Worm (Caenorhabditis elegans) whole organism, young adult: ENCODE measurements around the gene srx-77.

ENCODE experiments used
- B0261.1 ChIP-seq: sonication (generic microtip); optimal IDR thresholded peaks from 2 replicates; lab custom pipeline; 2016; ENCODE audit warnings: mild to moderate bottlenecking, missing genetic modification characterization, moderate library complexity, missing compliant biosample characterization
- B0336.3 ChIP-seq: fragments of 200-800 bp; sonication (Bioruptor generic); IDR thresholded peaks from 2 replicates; pipeline ENCODE4 v1.3.6; 2022; ENCODE audit warnings: missing genetic modification characterization, missing compliant biosample characterization
- C17E4.6 ChIP-seq: fragments of 200-800 bp; sonication (Bioruptor generic); IDR thresholded peaks from 2 replicates; pipeline ENCODE4 v1.3.6; 2022; ENCODE audit warnings: missing genetic modification reagents, missing genetic modification characterization, missing compliant biosample characterization
- F52B5.7 ChIP-seq: sonication (generic microtip); optimal IDR thresholded peaks from 2 replicates; lab custom pipeline; 2016; ENCODE audit warnings: mild to moderate bottlenecking, missing genetic modification characterization, missing compliant biosample characterization
- T07F8.4 ChIP-seq: sonication (generic microtip); optimal IDR thresholded peaks from 2 replicates; lab custom pipeline; 2016; ENCODE audit warnings: mild to moderate bottlenecking, missing genetic modification characterization, moderate library complexity, missing compliant biosample characterization
- Y95B8A.8 ChIP-seq: fragments of 200-800 bp; sonication (Bioruptor generic); IDR thresholded peaks from 2 replicates; pipeline ENCODE4 v1.3.6; 2022; ENCODE audit warnings: missing genetic modification reagents, missing genetic modification characterization, missing compliant biosample characterization
- ama-1 ChIP-seq, 3 experiments: fragments of 150-350 bp in 1 of 3; sonication (generic microtip) in 2 of 3; optimal IDR thresholded peaks; 2 replicates each; lab custom pipeline; 2014 to 2018; ENCODE audit warnings: missing biosample characterization in 2 of 3, missing genetic modification characterization in 2 of 3, missing genetic modification reagents in 2 of 3
- aptf-3 ChIP-seq: fragments of 200-800 bp; sonication (Bioruptor generic); IDR thresholded peaks from 2 replicates; pipeline ENCODE4 v1.3.6; 2022; ENCODE audit warnings: missing genetic modification characterization, missing compliant biosample characterization
- attf-6 ChIP-seq: fragments of 200-800 bp; sonication (Bioruptor generic); IDR thresholded peaks from 2 replicates; pipeline ENCODE4 v1.3.6; 2022; ENCODE audit warnings: missing genetic modification reagents, missing genetic modification characterization, missing compliant biosample characterization
- ccch-3 ChIP-seq: fragments of 200-800 bp; sonication (Bioruptor generic); optimal IDR thresholded peaks from 2 replicates; lab custom pipeline; 2018; ENCODE audit warnings: mild to moderate bottlenecking, missing genetic modification characterization, missing compliant biosample characterization
- cebp-1 ChIP-seq, 2 experiments: fragments of 200-800 bp in 1 of 2; sonication (Bioruptor generic) in 1 of 2; sonication (generic microtip) in 1 of 2; IDR thresholded peaks in 1 of 2; optimal IDR thresholded peaks in 1 of 2; 2 replicates each; pipeline versions ENCODE4 v1.3.6 to Lab custom; 2017 to 2022; ENCODE audit warnings: missing compliant biosample characterization in 2 of 2, missing genetic modification characterization in 2 of 2, mild to moderate bottlenecking in 1 of 2, missing genetic modification reagents in 1 of 2, moderate library complexity in 1 of 2
- ceh-27 ChIP-seq: fragments of 200-800 bp; sonication (Bioruptor generic); optimal IDR thresholded peaks from 2 replicates; lab custom pipeline; 2018; ENCODE audit warnings: mild to moderate bottlenecking, missing genetic modification characterization, moderate library complexity, missing compliant biosample characterization
- chd-7 ChIP-seq: sonication (generic microtip); optimal IDR thresholded peaks from 2 replicates; lab custom pipeline; 2016; ENCODE audit warnings: mild to moderate bottlenecking, missing genetic modification characterization, moderate library complexity, missing compliant biosample characterization
- dpff-1 ChIP-seq: sonication (generic microtip); optimal IDR thresholded peaks from 2 replicates; lab custom pipeline; 2017; ENCODE audit warnings: mild to moderate bottlenecking, missing genetic modification characterization, missing compliant biosample characterization
- egrh-3 ChIP-seq: fragments of 200-800 bp; sonication (Bioruptor generic); IDR thresholded peaks from 2 replicates; pipeline ENCODE4 v1.3.6; 2022; ENCODE audit warnings: missing genetic modification reagents, missing genetic modification characterization, missing compliant biosample characterization
- fkh-3 ChIP-seq: sonication (generic microtip); optimal IDR thresholded peaks from 2 replicates; lab custom pipeline; 2016; ENCODE audit warnings: mild to moderate bottlenecking, missing genetic modification characterization, missing compliant biosample characterization
- hlh-12 ChIP-seq: sonication (generic microtip); optimal IDR thresholded peaks from 2 replicates; lab custom pipeline; 2016; ENCODE audit warnings: missing genetic modification characterization, missing compliant biosample characterization
- lag-1 ChIP-seq: fragments of 200-800 bp; sonication (Bioruptor generic); IDR thresholded peaks from 2 replicates; pipeline ENCODE4 v1.3.6; 2022; ENCODE audit warnings: missing genetic modification reagents, missing genetic modification characterization, missing compliant biosample characterization
- let-526 ChIP-seq: fragments of 200-800 bp; sonication (Bioruptor generic); IDR thresholded peaks from 2 replicates; pipeline ENCODE4 v1.3.6; 2022; ENCODE audit warnings: missing genetic modification reagents, missing genetic modification characterization, missing compliant biosample characterization
- lin-40 ChIP-seq: sonication (generic microtip); optimal IDR thresholded peaks from 2 replicates; lab custom pipeline; 2016; ENCODE audit warnings: missing genetic modification characterization, mild to moderate bottlenecking, missing compliant biosample characterization, missing genotype, missing genetic modification reagents
- lsl-1 ChIP-seq: fragments of 200-800 bp; sonication (Bioruptor generic); optimal IDR thresholded peaks from 2 replicates; lab custom pipeline; 2018; ENCODE audit warnings: mild to moderate bottlenecking, missing genetic modification characterization, moderate library complexity, missing compliant biosample characterization
- lsy-27 ChIP-seq: sonication (generic microtip); optimal IDR thresholded peaks from 2 replicates; lab custom pipeline; 2017; ENCODE audit warnings: missing genetic modification characterization, mild to moderate bottlenecking, missing compliant biosample characterization, antibody characterized with exemption, missing genotype, borderline replicate concordance; ENCODE audit not compliant: insufficient read depth
- mel-28 ChIP-seq: sonication (generic microtip); optimal IDR thresholded peaks from 2 replicates; lab custom pipeline; 2016; ENCODE audit warnings: borderline replicate concordance, mild to moderate bottlenecking, missing genetic modification characterization, missing compliant biosample characterization
- mxl-1 ChIP-seq: sonication (generic microtip); optimal IDR thresholded peaks from 2 replicates; lab custom pipeline; 2016; ENCODE audit warnings: missing genetic modification characterization, missing compliant biosample characterization
- nfya-1 ChIP-seq: sonication (generic microtip); optimal IDR thresholded peaks from 2 replicates; lab custom pipeline; 2017; ENCODE audit warnings: antibody characterized with exemption, missing compliant biosample characterization, missing genetic modification characterization, borderline replicate concordance; ENCODE audit not compliant: insufficient read depth
- nfya-2 ChIP-seq: fragments of 200-800 bp; sonication (Bioruptor generic); IDR thresholded peaks from 2 replicates; pipeline ENCODE4 v1.3.6; 2022; ENCODE audit warnings: missing genetic modification reagents, missing genetic modification characterization, missing compliant biosample characterization
- nfyb-1 ChIP-seq: fragments of 200-800 bp; sonication (Bioruptor generic); IDR thresholded peaks from 2 replicates; pipeline ENCODE4 v1.3.6; 2022; ENCODE audit warnings: missing genetic modification reagents, missing genetic modification characterization, missing compliant biosample characterization
- nhr-120 ChIP-seq: fragments of 200-800 bp; sonication (Bioruptor generic); IDR thresholded peaks from 2 replicates; pipeline ENCODE4 v1.3.6; 2022; ENCODE audit warnings: missing genetic modification characterization, missing compliant biosample characterization
- nhr-179 ChIP-seq: sonication (generic microtip); optimal IDR thresholded peaks from 2 replicates; lab custom pipeline; 2016; ENCODE audit warnings: mild to moderate bottlenecking, missing genetic modification characterization, missing compliant biosample characterization
- nhr-27 ChIP-seq: fragments of 200-800 bp; sonication (Bioruptor generic); optimal IDR thresholded peaks from 2 replicates; lab custom pipeline; 2018; ENCODE audit warnings: mild to moderate bottlenecking, missing genetic modification characterization, moderate library complexity, missing compliant biosample characterization
- nhr-80 ChIP-seq: sonication (generic microtip); optimal IDR thresholded peaks from 2 replicates; lab custom pipeline; 2016; ENCODE audit warnings: missing genetic modification characterization, missing compliant biosample characterization
- nhr-90 ChIP-seq: sonication (generic microtip); optimal IDR thresholded peaks from 2 replicates; lab custom pipeline; 2016; ENCODE audit warnings: missing genotype, mild to moderate bottlenecking, missing genetic modification characterization, missing compliant biosample characterization
- pha-4 ChIP-seq: fragments of 150-350 bp; sonication (generic microtip); optimal IDR thresholded peaks from 2 replicates; lab custom pipeline; 2014; ENCODE audit warnings: missing biosample characterization, missing genetic modification reagents, missing genetic modification characterization
- sdz-38 ChIP-seq: sonication (generic microtip); optimal IDR thresholded peaks from 2 replicates; lab custom pipeline; 2016; ENCODE audit warnings: missing genotype, missing genetic modification characterization, missing compliant biosample characterization
- snpc-1.1 ChIP-seq: sonication (generic microtip); optimal IDR thresholded peaks from 2 replicates; lab custom pipeline; 2017; ENCODE audit warnings: missing genetic modification characterization, mild to moderate bottlenecking, missing compliant biosample characterization, antibody characterized with exemption, moderate library complexity, missing genotype, missing genetic modification reagents; ENCODE audit not compliant: insufficient read depth
- snpc-3.4 ChIP-seq: sonication (generic microtip); optimal IDR thresholded peaks from 2 replicates; lab custom pipeline; 2017; ENCODE audit warnings: missing genetic modification characterization, mild to moderate bottlenecking, missing compliant biosample characterization, antibody characterized with exemption, moderate library complexity, missing genotype, missing genetic modification reagents
- tbp1 ChIP-seq: fragments of 200-800 bp; sonication (Bioruptor generic); optimal IDR thresholded peaks from 2 replicates; lab custom pipeline; 2018; ENCODE audit warnings: mild to moderate bottlenecking, missing genetic modification characterization, missing compliant biosample characterization
- zfh-2 ChIP-seq: fragments of 200-800 bp; sonication (Bioruptor generic); conservative IDR thresholded peaks from 2 replicates; pipeline ENCODE4 v1.3.6; 2022; ENCODE audit warnings: missing genetic modification reagents, missing genetic modification characterization, missing compliant biosample characterization
- ztf-6 ChIP-seq: fragments of 200-800 bp; sonication (Bioruptor generic); IDR thresholded peaks from 2 replicates; pipeline ENCODE4 v1.3.6; 2022; ENCODE audit warnings: missing genetic modification reagents, missing genetic modification characterization, missing compliant biosample characterization

Gene srx-77

DNA sequence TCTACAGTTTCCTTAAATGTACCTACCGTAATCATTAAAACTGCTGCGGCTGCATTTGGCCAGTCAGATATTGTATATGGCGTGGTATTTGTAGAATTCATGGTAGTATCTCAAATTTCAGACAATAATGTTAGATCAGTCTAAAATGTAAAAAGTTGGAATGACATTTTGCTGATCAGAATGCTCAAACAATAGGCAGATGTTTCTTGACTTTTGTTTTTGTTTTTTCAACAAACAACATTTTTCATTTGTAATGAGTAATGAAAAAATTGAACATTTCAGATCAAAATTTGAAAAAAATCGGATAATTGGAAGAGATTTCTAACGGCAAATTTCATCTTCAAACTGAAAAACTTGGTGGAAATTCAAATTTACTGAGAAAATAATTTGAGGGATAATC, at the start of gene srx-77:
Gene srx-77, minus strand, starts transcription at position 101 of the 400 bp plus-strand sequence.
- no peak for TF ChIP-seq lag-1 (GFP tag; lab: Robert Waterston, UW)
- no peak for TF ChIP-seq nhr-80 (tag; lab: Kevin White, UChicago)
- no peak for TF ChIP-seq zfh-2 (GFP tag; lab: Robert Waterston, UW)
- no peak for TF ChIP-seq ceh-27 (GFP tag; lab: Kevin White, UChicago)
- TF ChIP-seq nfya-1 (tag; lab: Kevin White, UChicago): no peak
- no peak for TF ChIP-seq ccch-3 (GFP tag; lab: Kevin White, UChicago)
- no peak for TF ChIP-seq Y95B8A.8 (GFP tag; lab: Robert Waterston, UW)
- no peak for TF ChIP-seq aptf-3 (GFP tag; lab: Robert Waterston, UW)
- TF ChIP-seq B0336.3: no peak
- TF ChIP-seq pha-4 (tag; lab: Kevin White, UChicago): no peak
- no peak for TF ChIP-seq T07F8.4

DNA sequence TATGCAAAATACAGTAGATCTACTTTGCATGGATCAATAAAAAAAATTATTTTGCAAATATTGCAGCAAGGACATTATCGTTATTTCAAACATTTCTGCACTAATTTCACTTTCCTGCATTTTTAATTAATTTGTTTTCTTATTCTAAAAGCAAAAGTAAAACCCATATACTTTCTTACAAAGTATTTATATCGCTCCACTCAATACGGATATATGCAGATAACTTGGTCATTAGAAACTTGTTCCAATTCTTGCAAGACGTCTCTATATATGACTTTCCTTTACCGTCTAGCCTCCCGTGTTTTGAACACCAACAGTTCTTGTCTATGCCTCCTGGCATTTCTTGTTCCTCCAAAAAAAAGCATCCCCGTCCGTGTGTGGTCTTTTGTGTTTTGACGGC, 41.9 kb upstream of the srx-77 start, which contains the start of gene oac-24:
Gene oac-24, plus strand, starts transcription at position 301 of the 400 bp plus-strand sequence.
- TF ChIP-seq zfh-2 (GFP tag; lab: Robert Waterston, UW) (no peak), let-526 (no peak)
- TF ChIP-seq, all 124 proteins: peak for 0

DNA sequence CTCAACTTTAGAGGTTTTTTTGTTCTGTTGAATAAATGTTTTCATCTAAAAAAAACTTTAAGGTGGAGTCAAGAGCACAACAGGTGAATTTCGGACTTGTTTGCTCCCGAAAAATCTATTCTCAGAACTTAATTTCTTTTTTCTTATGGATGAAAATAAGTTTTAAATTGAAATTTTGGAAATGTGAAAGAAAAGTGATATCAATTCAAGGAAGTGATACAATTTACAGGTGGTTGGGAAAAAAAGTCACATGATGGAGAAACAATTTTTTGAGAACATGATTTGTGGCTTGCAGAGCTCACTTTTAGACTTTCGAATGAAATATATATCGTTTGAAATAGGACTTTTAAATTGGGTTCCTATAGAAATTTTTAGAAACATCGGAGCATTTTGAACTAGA, 39.1 kb upstream of the srx-77 start:
- no peak for TF ChIP-seq nhr-179
- TF ChIP-seq lsy-27 (tag; lab: Kevin White, UChicago): no peak
- no peak for TF ChIP-seq chd-7 (tag; lab: Kevin White, UChicago)
- TF ChIP-seq nfya-2 (GFP tag; lab: Robert Waterston, UW): no peak
- no peak for TF ChIP-seq sdz-38 (tag; lab: Kevin White, UChicago)
- TF ChIP-seq nhr-90 (tag; lab: Kevin White, UChicago): no peak
- TF ChIP-seq B0261.1 (tag; lab: Kevin White, UChicago): no peak
- no peak for TF ChIP-seq mxl-1 (tag; lab: Kevin White, UChicago)
- no peak for TF ChIP-seq attf-6
- TF ChIP-seq lin-40 (tag; lab: Kevin White, UChicago): no peak
- no peak for TF ChIP-seq hlh-12 (tag; lab: Kevin White, UChicago)

DNA sequence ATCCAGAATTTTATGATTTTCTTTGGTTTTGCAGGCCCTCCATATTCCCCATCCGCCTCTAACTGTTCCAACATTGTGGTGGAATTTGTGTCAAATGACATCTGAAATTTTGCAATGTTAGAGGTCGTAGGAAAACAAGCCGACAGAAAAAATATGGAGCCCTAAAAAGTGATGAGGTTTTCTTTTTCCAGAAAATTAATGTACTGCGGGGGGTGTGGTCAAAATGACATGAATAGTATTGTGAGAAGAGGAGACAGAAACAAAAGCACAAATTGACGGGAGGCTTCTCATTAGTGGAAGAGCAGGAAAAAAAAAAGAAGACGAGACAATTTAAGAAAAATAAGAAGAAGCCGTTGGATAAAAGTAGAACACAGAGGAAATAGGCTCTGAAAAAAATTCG, 31.7 kb upstream of the srx-77 start, which contains the start of gene ZC266.1:
Gene ZC266.1, minus strand, starts transcription at position 101 of the 400 bp plus-strand sequence.
- TF ChIP-seq egrh-3: no peak
- TF ChIP-seq cebp-1 (GFP tag; IDR thresholded peaks at IDR 0.05; lab: Robert Waterston, UW): no peak
- TF ChIP-seq cebp-1 (tag; optimal IDR thresholded peaks at IDR 0.05; lab: Kevin White, UChicago): no peak
- TF ChIP-seq C17E4.6 (GFP tag; lab: Robert Waterston, UW): no peak
- TF ChIP-seq mel-28 (tag; lab: Kevin White, UChicago): no peak
- no peak for TF ChIP-seq snpc-3.4 (tag; lab: Kevin White, UChicago)
- no peak for TF ChIP-seq nhr-120 (GFP tag; lab: Robert Waterston, UW)
- TF ChIP-seq nfyb-1 (GFP tag; lab: Robert Waterston, UW): no peak
- no peak for TF ChIP-seq lsy-27 (tag; lab: Kevin White, UChicago)

DNA sequence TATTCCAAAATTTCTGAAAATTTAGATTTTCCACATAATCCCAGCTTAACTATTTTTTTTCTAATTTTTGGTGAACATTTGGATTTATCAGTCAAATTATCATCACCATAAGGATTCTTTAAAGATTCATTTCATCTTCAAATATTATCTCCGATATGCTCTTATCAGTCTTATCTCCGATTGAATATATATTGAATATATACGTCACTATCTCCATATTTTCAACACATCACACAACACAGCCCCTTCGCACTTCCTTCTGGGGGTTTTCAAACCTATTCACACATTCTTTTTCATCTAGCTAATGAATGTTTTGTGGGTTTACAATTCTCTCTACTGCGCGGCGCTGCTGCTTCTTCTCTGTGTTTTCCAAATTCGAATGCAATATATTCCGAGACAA, 30.1 kb upstream of the srx-77 start:
- TF ChIP-seq sdz-38 (tag; lab: Kevin White, UChicago): no peak
- no peak for TF ChIP-seq dpff-1 (tag; lab: Kevin White, UChicago)
- no peak for TF ChIP-seq tbp1
- TF ChIP-seq fkh-3 (tag; lab: Kevin White, UChicago): no peak
- no peak for TF ChIP-seq snpc-1.1 (tag; lab: Kevin White, UChicago)
- TF ChIP-seq lsl-1: no peak
- no peak for TF ChIP-seq ztf-6 (GFP tag; lab: Robert Waterston, UW)
- no peak for TF ChIP-seq F52B5.7 (tag; lab: Kevin White, UChicago)
- TF ChIP-seq nhr-27 (tag; lab: Kevin White, UChicago): no peak
- TF ChIP-seq ama-1 (optimal IDR thresholded peaks at IDR 0.05; lab: Kevin White, UChicago): no peak
- TF ChIP-seq ama-1 (GFP tag; optimal IDR thresholded peaks at IDR 0.05; lab: Kevin White, UChicago): no peak
- no peak for TF ChIP-seq pha-4 (tag; lab: Kevin White, UChicago)
- TF ChIP-seq hlh-12 (tag; lab: Kevin White, UChicago): no peak
- TF ChIP-seq, all 124 proteins: peak for 0
